Worm (Caenorhabditis elegans) whole organism, mixed stage, embryonic: Measurements from ENCODE around the gene F23H11.4.
A peak's percentile ranks its signal among the peaks of the same experiment; 100 is the strongest.

Experiments
- M03D4.4 ChIP-seq: sonication (generic microtip); optimal IDR thresholded peaks from 2 replicates; lab custom pipeline; 2017; ENCODE audit warnings: mild to moderate bottlenecking, missing genetic modification characterization, missing compliant biosample characterization
- bed-3 ChIP-seq: fragments of 200-800 bp; sonication (Bioruptor generic); optimal IDR thresholded peaks from 3 replicates; lab custom pipeline; 2018; ENCODE audit warnings: mild to moderate bottlenecking, missing genetic modification characterization, moderate library complexity, missing compliant biosample characterization
- blmp-1 ChIP-seq: fragments of 150-350 bp; optimal IDR thresholded peaks from 2 replicates; lab custom pipeline; 2014; ENCODE audit warnings: missing biosample characterization, missing genetic modification characterization
- ceh-39 ChIP-seq: fragments of 150-350 bp; optimal IDR thresholded peaks from 2 replicates; lab custom pipeline; 2014; ENCODE audit warnings: missing biosample characterization, missing genetic modification characterization
- ceh-43 ChIP-seq: fragments of 200-800 bp; sonication (Bioruptor generic); optimal IDR thresholded peaks from 2 replicates; lab custom pipeline; 2018; ENCODE audit warnings: mild to moderate bottlenecking, missing genetic modification characterization, moderate library complexity, missing compliant biosample characterization
- ceh-83 ChIP-seq: fragments of 200-800 bp; sonication (Bioruptor generic); optimal IDR thresholded peaks from 2 replicates; lab custom pipeline; 2018; ENCODE audit warnings: mild to moderate bottlenecking, missing genetic modification characterization, missing compliant biosample characterization
- ces-1 ChIP-seq: fragments of 150-350 bp; optimal IDR thresholded peaks from 2 replicates; lab custom pipeline; 2014; ENCODE audit warnings: missing biosample characterization, missing genetic modification reagents, missing genetic modification characterization
- cnd-1 ChIP-seq: fragments of 200-800 bp; sonication (Bioruptor generic); optimal IDR thresholded peaks from 2 replicates; lab custom pipeline; 2018; ENCODE audit warnings: mild to moderate bottlenecking, missing genetic modification characterization, missing compliant biosample characterization
- drap-1 ChIP-seq: fragments of 200-800 bp; sonication (Bioruptor generic); optimal IDR thresholded peaks from 3 replicates; lab custom pipeline; 2018; ENCODE audit warnings: mild to moderate bottlenecking, missing genetic modification characterization, missing compliant biosample characterization
- elt-1 ChIP-seq: sonication (generic microtip); optimal IDR thresholded peaks from 2 replicates; lab custom pipeline; 2017; ENCODE audit warnings: missing genetic modification characterization, mild to moderate bottlenecking, missing compliant biosample characterization, antibody characterized with exemption, moderate library complexity, borderline replicate concordance; ENCODE audit not compliant: insufficient read depth
- elt-3 ChIP-seq: fragments of 150-350 bp; optimal IDR thresholded peaks from 2 replicates; lab custom pipeline; 2014; ENCODE audit warnings: missing biosample characterization, missing genetic modification characterization
- flh-1 ChIP-seq: fragments of 200-800 bp; sonication (Bioruptor generic); optimal IDR thresholded peaks from 2 replicates; lab custom pipeline; 2018; ENCODE audit warnings: mild to moderate bottlenecking, missing genetic modification characterization, moderate library complexity, missing compliant biosample characterization
- ham-2 ChIP-seq: fragments of 200-800 bp; sonication (Bioruptor generic); optimal IDR thresholded peaks from 2 replicates; lab custom pipeline; 2018; ENCODE audit warnings: mild to moderate bottlenecking, missing genetic modification characterization, missing compliant biosample characterization
- hlh-1 ChIP-seq: fragments of 150-350 bp; optimal IDR thresholded peaks from 2 replicates; lab custom pipeline; 2014; ENCODE audit warnings: missing biosample characterization, missing genetic modification reagents, missing genetic modification characterization
- lin-13 ChIP-seq: fragments of 150-350 bp; optimal IDR thresholded peaks from 2 replicates; lab custom pipeline; 2014; ENCODE audit warnings: missing biosample characterization, missing genetic modification characterization
- lin-32 ChIP-seq: fragments of 200-800 bp; sonication (Bioruptor generic); optimal IDR thresholded peaks from 2 replicates; lab custom pipeline; 2018; ENCODE audit warnings: mild to moderate bottlenecking, missing genetic modification characterization, missing compliant biosample characterization
- lsy-2 ChIP-seq: fragments of 150-350 bp; optimal IDR thresholded peaks from 2 replicates; lab custom pipeline; 2014; ENCODE audit warnings: missing biosample characterization, missing genetic modification characterization
- mab-5 ChIP-seq: fragments of 150-350 bp; optimal IDR thresholded peaks from 2 replicates; lab custom pipeline; 2014; ENCODE audit warnings: missing biosample characterization, missing genetic modification characterization
- mep-1 ChIP-seq: fragments of 150-350 bp; optimal IDR thresholded peaks from 2 replicates; lab custom pipeline; 2017; ENCODE audit warnings: missing biosample characterization, missing genetic modification reagents, missing genetic modification characterization, inconsistent platforms
- mls-2 ChIP-seq: sonication (generic microtip); optimal IDR thresholded peaks from 2 replicates; lab custom pipeline; 2016; ENCODE audit warnings: mild to moderate bottlenecking, missing genetic modification characterization, moderate library complexity, missing compliant biosample characterization
- nhr-12 ChIP-seq: fragments of 150-350 bp; optimal IDR thresholded peaks from 2 replicates; lab custom pipeline; 2014; ENCODE audit warnings: missing biosample characterization, missing genetic modification characterization
- nhr-2 ChIP-seq: fragments of 150-350 bp; optimal IDR thresholded peaks from 2 replicates; lab custom pipeline; 2014; ENCODE audit warnings: missing biosample characterization, missing genetic modification characterization
- nhr-237 ChIP-seq: fragments of 150-350 bp; optimal IDR thresholded peaks from 2 replicates; lab custom pipeline; 2014; ENCODE audit warnings: missing biosample characterization, missing genetic modification characterization
- nhr-28 ChIP-seq: fragments of 150-350 bp; optimal IDR thresholded peaks from 2 replicates; lab custom pipeline; 2014; ENCODE audit warnings: missing biosample characterization, missing genetic modification characterization
- nhr-76 ChIP-seq: sonication (generic microtip); optimal IDR thresholded peaks from 2 replicates; lab custom pipeline; 2017; ENCODE audit warnings: missing biosample characterization, missing genetic modification characterization
- pha-4 ChIP-seq: fragments of 150-350 bp; optimal IDR thresholded peaks from 2 replicates; lab custom pipeline; 2018; ENCODE audit warnings: missing biosample characterization, missing genetic modification reagents, missing genetic modification characterization
- sem-2 ChIP-seq: fragments of 200-800 bp; sonication (Bioruptor generic); optimal IDR thresholded peaks from 2 replicates; lab custom pipeline; 2018; ENCODE audit warnings: mild to moderate bottlenecking, missing genetic modification characterization, missing compliant biosample characterization
- snpc-4 ChIP-seq: fragments of 150-350 bp; optimal IDR thresholded peaks from 2 replicates; lab custom pipeline; 2014; ENCODE audit warnings: missing biosample characterization, missing genetic modification characterization
- sptf-1 ChIP-seq: sonication (generic microtip); optimal IDR thresholded peaks from 2 replicates; lab custom pipeline; 2017; ENCODE audit warnings: mild to moderate bottlenecking, missing genetic modification characterization, moderate library complexity, missing compliant biosample characterization
- tbx-8 ChIP-seq: fragments of 200-800 bp; sonication (Bioruptor generic); optimal IDR thresholded peaks from 2 replicates; lab custom pipeline; 2018; ENCODE audit warnings: mild to moderate bottlenecking, missing genetic modification characterization, moderate library complexity, missing compliant biosample characterization
- unc-120 ChIP-seq: sonication (generic microtip); optimal IDR thresholded peaks from 2 replicates; lab custom pipeline; 2017; ENCODE audit warnings: missing genetic modification characterization, missing compliant biosample characterization; ENCODE audit not compliant: poor library complexity, severe bottlenecking
- unc-39 ChIP-seq: fragments of 150-350 bp; optimal IDR thresholded peaks from 2 replicates; lab custom pipeline; 2014; ENCODE audit warnings: missing biosample characterization, missing genetic modification characterization
- unc-62 ChIP-seq: fragments of 150-350 bp; optimal IDR thresholded peaks from 2 replicates; lab custom pipeline; 2014; ENCODE audit warnings: missing biosample characterization, missing genetic modification reagents, missing genetic modification characterization
- zip-8 ChIP-seq: fragments of 150-350 bp; optimal IDR thresholded peaks from 2 replicates; lab custom pipeline; 2014; ENCODE audit warnings: missing biosample characterization, missing genetic modification characterization
- ztf-11 ChIP-seq: fragments of 150-350 bp; optimal IDR thresholded peaks from 2 replicates; lab custom pipeline; 2014; ENCODE audit warnings: missing biosample characterization, missing genetic modification characterization

F23H11.4 gene

DNA sequence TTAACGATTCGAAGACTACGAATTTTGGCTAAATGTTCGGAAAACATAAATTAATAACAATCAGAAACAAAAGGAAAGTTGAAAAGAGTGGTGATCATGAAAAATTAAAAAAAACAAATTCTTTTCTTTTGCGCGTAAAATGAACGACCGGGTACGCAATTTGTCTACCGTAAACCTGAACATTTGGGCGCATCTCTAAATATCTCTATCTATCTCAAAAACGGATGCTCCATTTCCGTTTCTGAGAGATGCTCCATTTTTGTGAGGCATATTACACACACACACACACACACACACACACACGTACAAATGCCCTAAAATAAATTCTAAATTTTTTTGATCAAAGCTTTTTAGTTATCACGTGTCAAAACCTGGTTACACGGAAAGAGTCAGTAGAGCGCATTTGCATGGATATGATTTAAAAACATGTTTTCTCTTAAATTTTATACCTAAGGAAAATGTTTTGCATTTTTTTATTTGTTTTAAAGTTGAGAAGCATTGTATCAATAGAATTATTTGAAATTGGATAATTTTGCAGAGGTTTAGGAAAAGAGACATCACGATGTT is 18.3 kb downstream of the F23H11.4 start:
- TF ChIP-seq lsy-2 (tag; lab: Kevin White, UChicago) (peak; percentile 81), mls-2 (tag; lab: Kevin White, UChicago) (no peak)

DNA sequence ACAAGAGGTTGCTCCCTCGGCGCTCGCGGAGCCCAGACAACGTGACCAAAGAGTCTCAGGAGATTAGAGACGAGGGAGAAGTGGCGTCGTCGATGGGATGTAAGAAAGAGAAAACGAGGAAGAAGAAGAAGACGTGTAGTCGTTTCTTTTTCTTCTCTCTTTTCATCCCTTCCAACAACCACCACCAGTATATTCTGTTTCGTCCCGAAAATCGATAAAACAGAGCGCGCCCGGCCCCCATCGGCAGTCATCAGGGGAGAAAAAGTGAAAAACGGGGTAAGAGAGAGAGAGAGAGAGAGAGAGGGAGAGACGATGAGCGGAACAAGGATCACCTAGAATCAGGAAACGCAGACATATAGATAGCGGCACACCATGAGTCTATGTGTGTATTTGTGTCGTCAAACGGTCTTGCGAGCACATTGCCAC is 19.5 kb downstream of the F23H11.4 start:
- peak; percentile 24 for TF ChIP-seq pha-4 (tag; lab: Kevin White, UChicago)
- TF ChIP-seq zip-8 = no peak
- no peak for TF ChIP-seq nhr-12 (tag; lab: Kevin White, UChicago)
- no peak for TF ChIP-seq nhr-28 (tag; lab: Kevin White, UChicago)
- TF ChIP-seq unc-120 (tag; lab: Kevin White, UChicago) = peak; percentile 41
- no peak for TF ChIP-seq M03D4.4
- no peak for TF ChIP-seq ceh-83
- TF ChIP-seq tbx-8 (GFP tag; lab: Kevin White, UChicago) = no peak
- no peak for TF ChIP-seq drap-1 (GFP tag; lab: Kevin White, UChicago)
- no peak for TF ChIP-seq bed-3
- no peak for TF ChIP-seq hlh-1 (tag; lab: Kevin White, UChicago)
- TF ChIP-seq lin-32 (GFP tag; lab: Kevin White, UChicago) = no peak
- TF ChIP-seq ztf-11 (tag; lab: Kevin White, UChicago) = no peak
- TF ChIP-seq ceh-43 (GFP tag; lab: Kevin White, UChicago) = no peak
- TF ChIP-seq nhr-237 (tag; lab: Kevin White, UChicago) = no peak
- no peak for TF ChIP-seq elt-1 (tag; lab: Kevin White, UChicago)
- peak; percentile 21 for TF ChIP-seq lsy-2 (tag; lab: Kevin White, UChicago)
- peak; percentile 32 for TF ChIP-seq ceh-39
- TF ChIP-seq ces-1 (GFP tag; lab: Kevin White, UChicago) = peak; percentile 63
- peak; percentile 34 for TF ChIP-seq nhr-76 (tag; lab: Kevin White, UChicago)
- TF ChIP-seq blmp-1 (tag; lab: Kevin White, UChicago) = peak; percentile 49
- TF ChIP-seq unc-62 (GFP tag; lab: Kevin White, UChicago) = peak; percentile 16
- TF ChIP-seq cnd-1 = no peak
- TF ChIP-seq mab-5 (tag; lab: Kevin White, UChicago) = no peak
- no peak for TF ChIP-seq snpc-4 (tag; lab: Kevin White, UChicago)
- TF ChIP-seq ham-2 (GFP tag; lab: Kevin White, UChicago) = peak; percentile 23
- TF ChIP-seq elt-3 (tag; lab: Kevin White, UChicago) = no peak
- TF ChIP-seq mep-1 = no peak
- no peak for TF ChIP-seq unc-39 (tag; lab: Kevin White, UChicago)
- no peak for TF ChIP-seq sem-2 (GFP tag; lab: Kevin White, UChicago)
- TF ChIP-seq nhr-2 = no peak
- TF ChIP-seq sptf-1 (tag; lab: Kevin White, UChicago) = no peak
- no peak for TF ChIP-seq flh-1
- TF ChIP-seq mls-2 (tag; lab: Kevin White, UChicago) = peak; percentile 60
- no peak for TF ChIP-seq lin-13 (tag; lab: Kevin White, UChicago)

DNA sequence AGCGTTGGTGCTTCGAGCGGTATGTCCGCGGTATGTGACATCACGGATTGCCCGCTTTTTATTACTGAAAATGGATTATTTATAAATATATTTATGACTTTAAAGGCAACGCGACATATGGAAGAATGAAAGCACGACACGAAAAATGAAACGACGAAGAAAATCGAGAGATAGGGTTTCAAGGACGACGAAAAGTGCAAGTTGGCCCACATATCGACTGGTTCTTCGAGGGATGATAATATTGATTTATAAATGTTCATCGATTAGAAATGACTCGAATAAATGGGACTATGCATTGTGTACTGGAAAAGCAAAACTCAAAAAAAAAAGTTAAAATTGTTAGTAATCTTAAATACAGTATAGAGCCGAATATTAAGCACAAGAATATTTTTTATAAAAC is 20.6 kb downstream of the F23H11.4 start, which contains the start of gene zer-1:
Gene zer-1, minus strand, starts transcription at position 68 of the 400 bp plus-strand sequence.
- TF ChIP-seq mls-2 (tag; lab: Kevin White, UChicago) = no peak
- TF ChIP-seq elt-1 (tag; lab: Kevin White, UChicago) = no peak
- no peak for TF ChIP-seq ceh-39

DNA sequence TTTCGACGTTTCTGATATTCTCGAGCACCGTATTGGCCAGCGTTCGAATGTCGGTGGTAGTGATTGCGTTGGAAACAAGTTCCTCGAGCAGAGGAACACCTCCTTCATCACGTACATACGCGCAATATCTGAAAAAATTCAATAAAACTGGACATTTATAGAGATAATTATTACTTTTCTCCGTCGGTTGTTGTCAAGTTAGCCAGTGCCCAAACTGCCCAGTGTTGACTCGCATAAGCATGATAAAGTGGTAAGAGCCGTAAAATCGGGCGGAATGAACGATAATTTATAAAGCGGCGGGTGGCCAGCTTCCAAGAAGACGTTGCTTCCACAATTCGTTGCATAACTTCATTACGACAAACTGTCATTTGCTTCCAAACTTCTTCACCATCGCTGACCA is 23.7 kb downstream of the F23H11.4 start:
- no peak for TF ChIP-seq unc-62 (GFP tag; lab: Kevin White, UChicago)
- TF ChIP-seq elt-3 (tag; lab: Kevin White, UChicago) = no peak
- no peak for TF ChIP-seq snpc-4 (tag; lab: Kevin White, UChicago)
- TF ChIP-seq blmp-1 (tag; lab: Kevin White, UChicago) = no peak
- no peak for TF ChIP-seq nhr-12 (tag; lab: Kevin White, UChicago)
- no peak for TF ChIP-seq zip-8
- no peak for TF ChIP-seq M03D4.4
- no peak for TF ChIP-seq hlh-1 (tag; lab: Kevin White, UChicago)
- TF ChIP-seq flh-1 = no peak
- TF ChIP-seq lsy-2 (tag; lab: Kevin White, UChicago) = no peak
- TF ChIP-seq mls-2 (tag; lab: Kevin White, UChicago) = no peak
- TF ChIP-seq ceh-83 = no peak
- TF ChIP-seq mep-1 = no peak
- TF ChIP-seq ztf-11 (tag; lab: Kevin White, UChicago) = no peak
- no peak for TF ChIP-seq pha-4 (tag; lab: Kevin White, UChicago)
- TF ChIP-seq cnd-1 = no peak
- TF ChIP-seq lin-13 (tag; lab: Kevin White, UChicago) = no peak
